Fruit fly (Drosophila melanogaster): Measurements from ENCODE around the gene Gr77a.

Gene Gr77a

dm6 chr3L:20778224-20779063 lies 39.2 kb upstream of the Gr77a start, which contains the start of the genes Pex16 and Pex14 (continued):
- TF ChIP-seq croc (GFP tag; conservative IDR thresholded peaks at IDR 0.05), result peak; percentile 38; the same call in 1 of the 3 replicates
- TF ChIP-seq ato (GFP tag; IDR thresholded peaks at IDR 0.05; ENCODE audit: partially characterized antibody), result no peak
- TF ChIP-seq trem (tag; optimal IDR thresholded peaks at IDR 0.05), result peak; percentile 15
- peak; percentile 82 for TF ChIP-seq bab2 (GFP tag; optimal IDR thresholded peaks at IDR 0.05)
- 0 out of 2 replicates have a peak, but pooled peaks have one; percentile 13 for TF ChIP-seq unc-4 (GFP tag; IDR thresholded peaks at IDR 0.05; ENCODE audit: partially characterized antibody)
- peak; percentile 68 to 82 for TF ChIP-seq Pdp1 (GFP tag; optimal IDR thresholded peaks at IDR 0.05)
- peak; percentile 73 for TF ChIP-seq tx (GFP tag; optimal IDR thresholded peaks at IDR 0.05)
- peak; percentile 17 for TF ChIP-seq cwo (GFP tag; optimal IDR thresholded peaks at IDR 0.05)
- peak; percentile 23 for TF ChIP-seq CG1529 (GFP tag; optimal IDR thresholded peaks at IDR 0.05)
- TF ChIP-seq Taf1 (GFP tag; IDR thresholded peaks at IDR 0.05), result peak; percentile 19; the same call in 1 of the 2 replicates
- TF ChIP-seq GATAe (GFP tag; conservative IDR thresholded peaks at IDR 0.05), result peak; percentile 47; the same call in 1 of the 2 replicates
- peak; percentile 73 for TF ChIP-seq Mrtf (GFP tag; IDR thresholded peaks at IDR 0.05)
- peak; percentile 75 for TF ChIP-seq CG13775 (GFP tag; optimal IDR thresholded peaks at IDR 0.05)
- TF ChIP-seq tin (GFP tag; optimal IDR thresholded peaks at IDR 0.05), result peak; percentile 78
- no peak for TF ChIP-seq Vsx1 (GFP tag; optimal IDR thresholded peaks at IDR 0.05)
- 0 out of 2 replicates have a peak, but pooled peaks have one; percentile 36 for TF ChIP-seq dan (GFP tag; IDR thresholded peaks at IDR 0.05)
- no peak for TF ChIP-seq z (GFP tag; IDR thresholded peaks at IDR 0.05)
- TF ChIP-seq Dek (tag; optimal IDR thresholded peaks at IDR 0.05), result no peak
- peak; percentile 96 for TF ChIP-seq sens (GFP tag)
- TF ChIP-seq Oaz (GFP tag; IDR thresholded peaks at IDR 0.05), result peak; percentile 52
- peak; percentile 79 for TF ChIP-seq CG12391 (tag; optimal IDR thresholded peaks at IDR 0.05)
- TF ChIP-seq stc (GFP tag; IDR thresholded peaks at IDR 0.05), result no peak
- TF ChIP-seq Fer3 (tag; optimal IDR thresholded peaks at IDR 0.05), result peak; percentile 60
- peak; percentile 66 for TF ChIP-seq CG34422 (GFP tag; IDR thresholded peaks at IDR 0.05)
- TF ChIP-seq Dll (GFP tag; IDR thresholded peaks at IDR 0.05; ENCODE audit: partially characterized antibody), result no peak
- peak; percentile 24; the same call in 1 of the 2 replicates for TF ChIP-seq peb (GFP tag; IDR thresholded peaks at IDR 0.05)
- peak; percentile 85 for TF ChIP-seq zfh2 (GFP tag; optimal IDR thresholded peaks at IDR 0.05)
- TF ChIP-seq ttk (GFP tag; IDR thresholded peaks at IDR 0.05), result peak; percentile 73
- peak; percentile 45; the same call in 2 of the 3 replicates for TF ChIP-seq CG14050 (GFP tag; IDR thresholded peaks at IDR 0.05)
- peak; percentile 78 for TF ChIP-seq CG13624 (GFP tag; optimal IDR thresholded peaks at IDR 0.05)
- TF ChIP-seq CG31388 (GFP tag; optimal IDR thresholded peaks at IDR 0.05), result no peak
- no peak for TF ChIP-seq fru (optimal IDR thresholded peaks at IDR 0.05)
- peak; percentile 59 for TF ChIP-seq fd3F (GFP tag; optimal IDR thresholded peaks at IDR 0.05)
- peak; percentile 85 for TF ChIP-seq Rfx (GFP tag; IDR thresholded peaks at IDR 0.05)
- no peak for TF ChIP-seq CG15011 (GFP tag; optimal IDR thresholded peaks at IDR 0.05)
- TF ChIP-seq H15 (GFP tag; IDR thresholded peaks at IDR 0.05), result 0 out of 3 replicates have a peak, but pooled peaks have one; percentile 52
- TF ChIP-seq CG12299 (tag; optimal IDR thresholded peaks at IDR 0.05), result no peak
- TF ChIP-seq CG7271 (tag; optimal IDR thresholded peaks at IDR 0.05), result no peak
- TF ChIP-seq inv (GFP tag; IDR thresholded peaks at IDR 0.05; ENCODE audit: partially characterized antibody), result no peak
- peak; percentile 56 for TF ChIP-seq ab (GFP tag; optimal IDR thresholded peaks at IDR 0.05)
- peak; percentile 73 for TF ChIP-seq chn (GFP tag; optimal IDR thresholded peaks at IDR 0.05)
- peak; percentile 78 for TF ChIP-seq dysf (GFP tag; IDR thresholded peaks at IDR 0.05)
- peak; percentile 56 for TF ChIP-seq pzg (GFP tag; optimal IDR thresholded peaks at IDR 0.05)
- no peak for TF ChIP-seq wor (GFP tag; IDR thresholded peaks at IDR 0.05)
- peak; percentile 38 for TF ChIP-seq ewg (GFP tag; optimal IDR thresholded peaks at IDR 0.05)
- TF ChIP-seq CG18011 (GFP tag; optimal IDR thresholded peaks at IDR 0.05), result peak; percentile 50
- peak; percentile 66 for TF ChIP-seq Myb (GFP tag; optimal IDR thresholded peaks at IDR 0.05)
- no peak for TF ChIP-seq org-1 (GFP tag; optimal IDR thresholded peaks at IDR 0.05)
- TF ChIP-seq tap (tag; optimal IDR thresholded peaks at IDR 0.05), result no peak
